Worm (Caenorhabditis elegans) whole organism, L3 larva: ENCODE data around the gene srw-144.

Source experiments
- R02D3.7 ChIP-seq: fragments of 150-350 bp; optimal IDR thresholded peaks from 2 replicates; lab custom pipeline; 2014; ENCODE audit warnings: missing biosample characterization, missing genetic modification characterization
- ZK546.5 ChIP-seq: sonication (generic microtip); optimal IDR thresholded peaks from 2 replicates; lab custom pipeline; 2017; ENCODE audit warnings: missing biosample characterization, missing genetic modification characterization
- ama-1 ChIP-seq: fragments of 150-350 bp; optimal IDR thresholded peaks from 2 replicates; lab custom pipeline; 2018
- ceh-28 ChIP-seq: fragments of 150-350 bp; optimal IDR thresholded peaks from 2 replicates; lab custom pipeline; 2014; ENCODE audit warnings: missing biosample characterization, missing genetic modification reagents, missing genetic modification characterization
- daf-12 ChIP-seq: fragments of 150-350 bp; optimal IDR thresholded peaks from 2 replicates; lab custom pipeline; 2014; ENCODE audit warnings: missing biosample characterization, missing genetic modification reagents, missing genetic modification characterization
- egl-27 ChIP-seq: sonication (generic microtip); optimal IDR thresholded peaks from 4 replicates; lab custom pipeline; 2017; ENCODE audit warnings: missing biosample characterization, missing genetic modification reagents, missing genetic modification characterization
- egl-5 ChIP-seq: fragments of 150-350 bp; optimal IDR thresholded peaks from 2 replicates; lab custom pipeline; 2017; ENCODE audit warnings: missing biosample characterization, missing genetic modification reagents, missing genetic modification characterization, inconsistent platforms
- elt-1 ChIP-seq: fragments of 150-350 bp; optimal IDR thresholded peaks from 2 replicates; lab custom pipeline; 2014; ENCODE audit warnings: missing biosample characterization, missing genetic modification characterization
- elt-2 ChIP-seq: sonication (generic microtip); optimal IDR thresholded peaks from 2 replicates; lab custom pipeline; 2016; ENCODE audit warnings: missing genetic modification reagents, mild to moderate bottlenecking, missing genetic modification characterization, missing compliant biosample characterization
- elt-3 ChIP-seq, 3 experiments: fragments of 150-350 bp in 1 of 3; sonication (generic microtip) in 2 of 3; optimal IDR thresholded peaks; 2 replicates in 2 of 3; 4 replicates in 1 of 3; lab custom pipeline; 2014 to 2017; ENCODE audit warnings: missing biosample characterization in 3 of 3, missing genetic modification characterization in 3 of 3
- eor-1 ChIP-seq, 2 experiments: fragments of 150-350 bp; optimal IDR thresholded peaks; 2 replicates each; lab custom pipeline; 2014 to 2018; ENCODE audit warnings: missing biosample characterization in 2 of 2, missing genetic modification characterization in 2 of 2
- fkh-10 ChIP-seq: sonication (generic microtip); optimal IDR thresholded peaks from 2 replicates; lab custom pipeline; 2017; ENCODE audit warnings: missing biosample characterization, missing genetic modification reagents, missing genetic modification characterization
- fkh-2 ChIP-seq: fragments of 150-350 bp; optimal IDR thresholded peaks from 2 replicates; lab custom pipeline; 2014; ENCODE audit warnings: missing biosample characterization, missing genetic modification reagents, missing genetic modification characterization
- hmg-11 ChIP-seq: sonication (generic microtip); optimal IDR thresholded peaks from 2 replicates; lab custom pipeline; 2016; ENCODE audit warnings: missing genetic modification characterization, missing compliant biosample characterization
- jun-1 ChIP-seq: fragments of 150-350 bp; optimal IDR thresholded peaks from 2 replicates; lab custom pipeline; 2014; ENCODE audit warnings: missing biosample characterization, missing genetic modification reagents, missing genetic modification characterization
- lin-39 ChIP-seq: fragments of 150-350 bp; optimal IDR thresholded peaks from 2 replicates; lab custom pipeline; 2018; ENCODE audit warnings: missing biosample characterization, missing genetic modification reagents, missing genetic modification characterization
- lsy-12 ChIP-seq: sonication (generic microtip); optimal IDR thresholded peaks from 2 replicates; lab custom pipeline; 2016; ENCODE audit warnings: mild to moderate bottlenecking, missing genetic modification characterization, missing compliant biosample characterization
- mml-1 ChIP-seq: fragments of 150-350 bp; sonication (generic microtip); optimal IDR thresholded peaks from 3 replicates; lab custom pipeline; 2014; ENCODE audit warnings: missing biosample characterization, missing genetic modification characterization
- nfya-1 ChIP-seq: sonication (generic microtip); optimal IDR thresholded peaks from 2 replicates; lab custom pipeline; 2017; ENCODE audit warnings: missing genetic modification characterization, mild to moderate bottlenecking, missing compliant biosample characterization, antibody characterized with exemption, moderate library complexity; ENCODE audit not compliant: insufficient read depth
- nhr-11 ChIP-seq: fragments of 150-350 bp; optimal IDR thresholded peaks from 2 replicates; lab custom pipeline; 2014; ENCODE audit warnings: missing biosample characterization, missing genetic modification characterization
- nhr-12 ChIP-seq: fragments of 150-350 bp; optimal IDR thresholded peaks from 2 replicates; lab custom pipeline; 2014; ENCODE audit warnings: missing biosample characterization, missing genetic modification characterization
- nhr-23 ChIP-seq: fragments of 150-350 bp; optimal IDR thresholded peaks from 2 replicates; lab custom pipeline; 2014; ENCODE audit warnings: missing biosample characterization, missing genetic modification reagents, missing genetic modification characterization
- nhr-237 ChIP-seq: fragments of 150-350 bp; optimal IDR thresholded peaks from 2 replicates; lab custom pipeline; 2014; ENCODE audit warnings: missing biosample characterization, missing genetic modification characterization
- nhr-76 ChIP-seq: fragments of 150-350 bp; sonication (generic microtip); optimal IDR thresholded peaks from 5 replicates; lab custom pipeline; 2014; ENCODE audit warnings: missing biosample characterization, missing genetic modification characterization
- nhr-77 ChIP-seq: fragments of 150-350 bp; optimal IDR thresholded peaks from 2 replicates; lab custom pipeline; 2014; ENCODE audit warnings: missing biosample characterization, missing genetic modification characterization
- pha-4 ChIP-seq: fragments of 150-350 bp; optimal IDR thresholded peaks from 2 replicates; lab custom pipeline; 2014; ENCODE audit warnings: missing biosample characterization, missing genetic modification reagents, missing genetic modification characterization
- pqm-1 ChIP-seq: fragments of 150-350 bp; optimal IDR thresholded peaks from 2 replicates; lab custom pipeline; 2017; ENCODE audit warnings: missing biosample characterization, missing genetic modification characterization, inconsistent platforms
- sea-2 ChIP-seq: fragments of 150-350 bp; sonication (generic microtip); optimal IDR thresholded peaks from 4 replicates; lab custom pipeline; 2014; ENCODE audit warnings: missing biosample characterization, missing genetic modification reagents, missing genetic modification characterization
- skn-1 ChIP-seq: fragments of 150-350 bp; optimal IDR thresholded peaks from 2 replicates; lab custom pipeline; 2014; ENCODE audit warnings: missing biosample characterization, missing genetic modification characterization
- tbx-2 ChIP-seq: sonication (generic microtip); optimal IDR thresholded peaks from 2 replicates; lab custom pipeline; 2016; ENCODE audit warnings: mild to moderate bottlenecking, missing genetic modification characterization, missing compliant biosample characterization
- unc-39 ChIP-seq: sonication (generic microtip); optimal IDR thresholded peaks from 4 replicates; lab custom pipeline; 2017; ENCODE audit warnings: missing biosample characterization, missing genetic modification characterization
- unc-62 ChIP-seq: fragments of 150-350 bp; sonication (generic microtip); optimal IDR thresholded peaks from 4 replicates; lab custom pipeline; 2014; ENCODE audit warnings: missing biosample characterization, missing genetic modification reagents, missing genetic modification characterization
- zag-1 ChIP-seq: fragments of 150-350 bp; optimal IDR thresholded peaks from 2 replicates; lab custom pipeline; 2014; ENCODE audit warnings: missing biosample characterization, missing genetic modification characterization
- ztf-11 ChIP-seq: fragments of 150-350 bp; optimal IDR thresholded peaks from 2 replicates; lab custom pipeline; 2014; ENCODE audit warnings: missing biosample characterization, missing genetic modification characterization

srw-144 gene

DNA sequence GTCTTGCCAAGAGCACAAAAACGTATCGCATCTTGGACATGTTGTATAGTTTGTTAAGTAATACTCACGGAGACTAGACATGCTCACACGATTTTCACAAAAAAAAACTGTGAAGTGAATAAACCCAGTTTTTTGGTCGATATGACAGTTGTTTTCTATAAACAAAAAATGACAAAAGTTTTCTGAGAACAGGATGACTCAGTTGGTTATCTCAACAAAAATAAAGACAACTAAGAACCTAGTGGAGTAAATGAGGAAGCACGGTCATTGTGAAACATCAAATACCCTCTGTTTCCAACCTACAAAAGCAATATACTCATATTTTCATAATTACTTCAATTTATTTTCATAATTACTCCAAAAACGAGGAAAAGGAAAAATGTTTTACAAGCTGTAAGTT lies 15.2 kb downstream of the srw-144 start, which contains the start of gene srh-87:
srh-87 (minus strand) TSS at position 101 of the 400 bp plus-strand sequence.
- no peak for TF ChIP-seq jun-1
- no peak for TF ChIP-seq egl-5 (tag; lab: Kevin White, UChicago)
- TF ChIP-seq egl-27 (tag; lab: Kevin White, UChicago): no peak
- TF ChIP-seq elt-2 (tag; lab: Kevin White, UChicago): no peak
- TF ChIP-seq unc-39: no peak
- no peak for TF ChIP-seq zag-1 (tag; lab: Kevin White, UChicago)
- no peak for TF ChIP-seq pqm-1
- TF ChIP-seq daf-12 (tag; lab: Kevin White, UChicago): no peak
- no peak for TF ChIP-seq ceh-28 (tag; lab: Kevin White, UChicago)

DNA sequence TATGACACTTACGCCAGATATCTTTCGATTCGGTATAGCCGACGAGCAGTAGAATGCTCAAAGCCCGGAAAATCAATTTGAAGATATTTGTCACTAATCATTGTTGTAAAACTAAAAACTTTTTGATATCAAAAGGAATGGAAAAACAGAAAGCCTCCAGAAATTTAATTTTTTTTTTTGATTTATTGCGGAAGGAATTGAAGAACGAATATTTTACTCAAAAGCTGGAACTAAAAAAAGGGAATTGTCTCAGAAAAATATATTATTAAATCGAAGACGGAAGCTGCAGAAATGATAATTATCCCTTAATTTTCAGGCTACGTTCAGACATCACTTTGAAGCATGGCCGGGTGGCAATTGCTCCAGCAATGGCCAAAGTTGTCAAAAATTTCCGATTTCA lies 16.9 kb downstream of the srw-144 start, which contains the start of gene srw-137:
srw-137 (minus strand) TSS at position 101 of the 400 bp plus-strand sequence.
- no peak for TF ChIP-seq jun-1
- TF ChIP-seq ama-1 (lab: Kevin White, UChicago): no peak
- no peak for TF ChIP-seq hmg-11
- TF ChIP-seq nhr-237: no peak

DNA sequence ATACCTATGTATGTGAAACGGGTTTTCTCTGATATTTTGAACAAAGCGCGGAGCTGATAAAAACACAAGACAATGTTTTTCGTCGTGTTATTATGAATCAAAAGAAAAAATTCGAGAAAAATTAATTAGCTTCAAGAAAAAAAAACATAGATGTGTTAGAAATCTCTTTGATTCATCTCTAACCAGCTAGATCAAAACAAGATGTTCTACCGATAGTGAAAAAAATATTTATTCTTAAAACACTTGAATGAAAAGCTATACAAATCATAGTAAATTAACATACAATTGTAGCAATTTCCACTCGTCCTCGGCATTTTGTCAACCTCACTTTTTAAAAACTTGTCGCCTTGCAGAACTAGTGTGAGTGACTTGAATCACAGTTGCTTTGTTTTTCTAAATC lies 18.5 kb downstream of the srw-144 start:
- TF ChIP-seq fkh-2 (tag; lab: Kevin White, UChicago): no peak
- no peak for TF ChIP-seq ceh-28 (tag; lab: Kevin White, UChicago)
- TF ChIP-seq nhr-12 (tag; lab: Kevin White, UChicago): no peak
- no peak for TF ChIP-seq tbx-2 (tag; lab: Kevin White, UChicago)
- no peak for TF ChIP-seq nhr-77
- TF ChIP-seq lin-39 (tag; lab: Kevin White, UChicago): no peak
- TF ChIP-seq nhr-11 (tag; lab: Kevin White, UChicago): no peak
- no peak for TF ChIP-seq elt-1
- TF ChIP-seq nhr-76 (tag; lab: Kevin White, UChicago): no peak

DNA sequence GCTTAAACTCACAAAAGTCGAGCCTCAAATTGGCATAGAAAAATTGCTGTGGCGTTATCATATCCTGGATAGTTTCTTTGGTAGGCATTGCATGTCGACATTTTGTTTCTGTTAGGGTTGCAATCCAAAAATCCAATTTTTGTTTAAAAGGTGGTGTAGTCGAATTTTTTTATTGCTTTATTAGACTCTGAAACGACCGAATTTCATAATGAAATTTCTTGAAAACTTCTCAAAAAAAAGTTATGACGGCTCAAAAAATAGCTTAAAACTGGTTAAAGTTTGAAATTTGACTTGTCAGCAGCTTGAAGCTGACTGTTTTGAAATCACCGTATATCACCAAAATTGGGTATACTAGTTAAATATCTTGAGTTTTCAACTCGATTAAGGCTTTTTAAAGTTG lies 19.4 kb downstream of the srw-144 start, which contains the start of gene srw-143:
srw-143 (minus strand) TSS at position 101 of the 400 bp plus-strand sequence.
- TF ChIP-seq ZK546.5 (tag; lab: Kevin White, UChicago) (no peak), R02D3.7 (tag; lab: Kevin White, UChicago) (no peak), ztf-11 (tag; lab: Kevin White, UChicago) (no peak), nhr-23 (no peak), egl-27 (tag; lab: Kevin White, UChicago) (no peak), nhr-11 (tag; lab: Kevin White, UChicago) (no peak), elt-2 (tag; lab: Kevin White, UChicago) (no peak), unc-39 (no peak), nhr-12 (tag; lab: Kevin White, UChicago) (no peak)

DNA sequence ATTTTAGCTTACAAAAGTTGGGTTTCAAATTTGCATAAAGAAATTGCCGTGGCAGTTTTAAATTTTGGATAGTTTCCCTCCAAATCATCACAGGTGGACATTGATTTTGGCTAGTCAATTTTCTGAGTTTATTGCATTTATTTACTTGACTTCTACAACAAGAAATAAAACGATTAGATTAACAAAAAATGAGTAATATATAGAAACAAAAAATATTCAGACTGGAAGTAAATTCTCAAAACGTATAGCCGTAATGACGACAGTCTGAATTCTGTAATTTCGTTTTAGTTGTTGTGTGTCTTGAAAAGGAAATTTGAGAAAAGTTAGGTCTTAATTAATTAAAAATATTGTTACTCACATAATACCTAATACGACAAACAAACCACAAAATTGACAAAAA lies 22.3 kb downstream of the srw-144 start, which contains the start of gene srw-141:
srw-141 (minus strand) TSS at position 101 of the 400 bp plus-strand sequence.
- TF ChIP-seq elt-1 (no peak), egl-5 (tag; lab: Kevin White, UChicago) (no peak), elt-3 (tag; optimal IDR thresholded peaks at IDR 0.05; lab: Kevin White, UChicago) (no peak), mml-1 (no peak), sea-2 (GFP tag; lab: Kevin White, UChicago) (no peak)

DNA sequence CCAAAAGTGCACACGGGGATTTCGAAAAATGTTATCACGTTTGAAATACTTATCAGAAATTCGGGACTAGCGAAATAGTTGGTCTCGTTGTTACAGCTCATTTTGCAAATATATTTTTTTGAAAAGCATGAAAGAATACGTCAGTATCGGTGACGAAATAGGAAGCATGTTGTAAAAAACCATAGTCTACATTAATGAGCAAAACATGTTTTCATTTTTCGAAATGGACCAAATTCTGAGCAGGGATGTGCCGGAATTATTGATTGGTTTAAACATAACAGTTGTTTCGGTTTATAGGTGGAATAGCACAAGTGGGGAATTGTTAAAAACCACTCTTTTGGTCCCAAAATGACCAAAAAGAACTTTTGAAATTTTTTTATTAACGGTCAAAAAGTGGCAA lies 26.7 kb downstream of the srw-144 start, which contains the start of gene srh-247:
srh-247 (minus strand) TSS at position 101 of the 400 bp plus-strand sequence.
- no peak for TF ChIP-seq nhr-12 (tag; lab: Kevin White, UChicago)
- no peak for TF ChIP-seq fkh-2 (tag; lab: Kevin White, UChicago)
- no peak for TF ChIP-seq egl-5 (tag; lab: Kevin White, UChicago)
- no peak for TF ChIP-seq lsy-12 (tag; lab: Kevin White, UChicago)
- no peak for TF ChIP-seq ama-1 (lab: Kevin White, UChicago)
- TF ChIP-seq daf-12 (tag; lab: Kevin White, UChicago): no peak
- TF ChIP-seq elt-3 (tag; optimal IDR thresholded peaks at IDR 0.05; lab: Kevin White, UChicago): no peak
- no peak for TF ChIP-seq nfya-1
- no peak for TF ChIP-seq eor-1 (tag; optimal IDR thresholded peaks at IDR 0.05; lab: Kevin White, UChicago)
- TF ChIP-seq unc-62: no peak
- no peak for TF ChIP-seq pqm-1
- TF ChIP-seq fkh-10 (GFP tag; lab: Kevin White, UChicago): no peak
- no peak for TF ChIP-seq mml-1
- TF ChIP-seq pha-4 (tag; lab: Kevin White, UChicago): no peak
- no peak for TF ChIP-seq skn-1
